Worm (Caenorhabditis elegans) whole organism, young adult: ENCODE results near the gene mom-1.

Experiments used
- B0261.1 ChIP-seq: sonication (generic microtip); optimal IDR thresholded peaks from 2 replicates; lab custom pipeline; 2016; ENCODE audit warnings: mild to moderate bottlenecking, missing genetic modification characterization, moderate library complexity, missing compliant biosample characterization
- B0336.3 ChIP-seq: fragments of 200-800 bp; sonication (Bioruptor generic); IDR thresholded peaks from 2 replicates; pipeline ENCODE4 v1.3.6; 2022; ENCODE audit warnings: missing genetic modification characterization, missing compliant biosample characterization
- C06A6.2 ChIP-seq: fragments of 200-800 bp; sonication (Bioruptor generic); conservative IDR thresholded peaks from 2 replicates; pipeline ENCODE4 v1.3.6; 2022; ENCODE audit warnings: missing genetic modification characterization, missing compliant biosample characterization
- D2030.7 ChIP-seq: fragments of 200-800 bp; sonication (Bioruptor generic); IDR thresholded peaks from 2 replicates; pipeline ENCODE4 v1.3.6; 2022; ENCODE audit warnings: missing genetic modification reagents, missing genetic modification characterization, missing compliant biosample characterization
- F22D6.2 ChIP-seq: sonication (generic microtip); optimal IDR thresholded peaks from 2 replicates; lab custom pipeline; 2016; ENCODE audit warnings: mild to moderate bottlenecking, missing genetic modification characterization, missing compliant biosample characterization
- F33H1.4 ChIP-seq: fragments of 200-800 bp; sonication (Bioruptor generic); IDR thresholded peaks from 2 replicates; pipeline ENCODE4 v1.3.6; 2022; ENCODE audit warnings: missing genetic modification reagents, missing genetic modification characterization, missing compliant biosample characterization
- F39B2.1 ChIP-seq: fragments of 200-800 bp; sonication (Bioruptor generic); IDR thresholded peaks from 2 replicates; pipeline ENCODE4 v1.3.6; 2022; ENCODE audit warnings: missing genetic modification reagents, missing genetic modification characterization, missing compliant biosample characterization
- F49E8.2 ChIP-seq: sonication (generic microtip); optimal IDR thresholded peaks from 3 replicates; lab custom pipeline; 2017; ENCODE audit warnings: missing genetic modification characterization, mild to moderate bottlenecking, missing compliant biosample characterization, antibody characterized with exemption, moderate library complexity; ENCODE audit not compliant: insufficient read depth
- K11D2.4 ChIP-seq: fragments of 200-800 bp; sonication (Bioruptor generic); IDR thresholded peaks from 2 replicates; pipeline ENCODE4 v1.3.6; 2022; ENCODE audit warnings: missing genetic modification reagents, missing genetic modification characterization, missing compliant biosample characterization
- T26A5.8 ChIP-seq: sonication (generic microtip); optimal IDR thresholded peaks from 2 replicates; lab custom pipeline; 2016; ENCODE audit warnings: missing genetic modification characterization, missing compliant biosample characterization
- Y53G8AR.9 ChIP-seq: fragments of 200-800 bp; sonication (Bioruptor generic); conservative IDR thresholded peaks from 2 replicates; pipeline ENCODE4 v1.3.6; 2022; ENCODE audit warnings: missing genetic modification reagents, missing genetic modification characterization, missing compliant biosample characterization
- Y56A3A.18 ChIP-seq: fragments of 200-800 bp; sonication (Bioruptor generic); IDR thresholded peaks from 2 replicates; pipeline ENCODE4 v1.3.6; 2022; ENCODE audit warnings: missing genetic modification reagents, missing genetic modification characterization, missing compliant biosample characterization
- Y79H2A.3 ChIP-seq: fragments of 200-800 bp; sonication (Bioruptor generic); conservative IDR thresholded peaks from 2 replicates; pipeline ENCODE4 v1.3.6; 2022; ENCODE audit warnings: missing genetic modification reagents, missing genetic modification characterization, missing compliant biosample characterization
- Y95B8A.8 ChIP-seq: fragments of 200-800 bp; sonication (Bioruptor generic); IDR thresholded peaks from 2 replicates; pipeline ENCODE4 v1.3.6; 2022; ENCODE audit warnings: missing genetic modification reagents, missing genetic modification characterization, missing compliant biosample characterization
- bed-2 ChIP-seq: fragments of 200-800 bp; sonication (Bioruptor generic); IDR thresholded peaks from 2 replicates; pipeline ENCODE4 v1.3.6; 2022; ENCODE audit warnings: missing genetic modification reagents, missing genetic modification characterization, missing compliant biosample characterization
- cebp-2 ChIP-seq: fragments of 200-800 bp; sonication (Bioruptor generic); IDR thresholded peaks from 2 replicates; pipeline ENCODE4 v1.3.6; 2022; ENCODE audit warnings: missing genetic modification characterization, missing compliant biosample characterization
- dpl-1 ChIP-seq: fragments of 150-350 bp; optimal IDR thresholded peaks from 2 replicates; lab custom pipeline; 2014; ENCODE audit warnings: missing biosample characterization, missing genetic modification reagents, missing genetic modification characterization
- egl-18 ChIP-seq: fragments of 200-800 bp; sonication (Bioruptor generic); IDR thresholded peaks from 2 replicates; pipeline ENCODE4 v1.3.6; 2022; ENCODE audit warnings: missing genetic modification reagents, missing genetic modification characterization, missing compliant biosample characterization
- egl-44 ChIP-seq: fragments of 200-800 bp; sonication (Bioruptor generic); IDR thresholded peaks from 2 replicates; pipeline ENCODE4 v1.3.6; 2022; ENCODE audit warnings: missing genetic modification reagents, missing genetic modification characterization, missing compliant biosample characterization
- egrh-3 ChIP-seq: fragments of 200-800 bp; sonication (Bioruptor generic); IDR thresholded peaks from 2 replicates; pipeline ENCODE4 v1.3.6; 2022; ENCODE audit warnings: missing genetic modification reagents, missing genetic modification characterization, missing compliant biosample characterization
- him-1 ChIP-seq: sonication (generic microtip); optimal IDR thresholded peaks from 2 replicates; lab custom pipeline; 2016; ENCODE audit warnings: missing genotype, missing genetic modification reagents, missing genetic modification characterization, missing compliant biosample characterization
- hlh-12 ChIP-seq: sonication (generic microtip); optimal IDR thresholded peaks from 2 replicates; lab custom pipeline; 2016; ENCODE audit warnings: missing genetic modification characterization, missing compliant biosample characterization
- hmg-1.2 ChIP-seq: fragments of 200-800 bp; sonication (Bioruptor generic); IDR thresholded peaks from 2 replicates; pipeline ENCODE4 v1.3.6; 2022; ENCODE audit warnings: missing genetic modification reagents, missing genetic modification characterization, missing compliant biosample characterization
- hmg-20 ChIP-seq: fragments of 200-800 bp; sonication (Bioruptor generic); IDR thresholded peaks from 2 replicates; pipeline ENCODE4 v1.3.6; 2022; ENCODE audit warnings: missing genetic modification reagents, missing genetic modification characterization, missing compliant biosample characterization
- hrde-1 ChIP-seq: sonication (generic microtip); optimal IDR thresholded peaks from 2 replicates; lab custom pipeline; 2016; ENCODE audit warnings: missing genetic modification characterization, mild to moderate bottlenecking, missing compliant biosample characterization, moderate library complexity, missing genotype, missing genetic modification reagents, borderline replicate concordance
- hsf-1 ChIP-seq: fragments of 200-800 bp; sonication (Bioruptor generic); IDR thresholded peaks from 2 replicates; pipeline ENCODE4 v1.3.6; 2022; ENCODE audit warnings: missing genetic modification reagents, missing genetic modification characterization, missing compliant biosample characterization
- let-607 ChIP-seq, 2 experiments: fragments of 200-800 bp in 1 of 2; sonication (Bioruptor generic) in 1 of 2; sonication (generic microtip) in 1 of 2; optimal IDR thresholded peaks; 2 replicates each; lab custom pipeline; 2016 to 2018; ENCODE audit warnings: mild to moderate bottlenecking in 2 of 2, missing compliant biosample characterization in 2 of 2, missing genetic modification characterization in 2 of 2, moderate library complexity in 2 of 2, missing genotype in 1 of 2
- lin-26 ChIP-seq: fragments of 200-800 bp; sonication (Bioruptor generic); IDR thresholded peaks from 2 replicates; pipeline ENCODE4 v1.3.6; 2022; ENCODE audit warnings: missing genetic modification reagents, missing genetic modification characterization, missing compliant biosample characterization
- lin-40 ChIP-seq: sonication (generic microtip); optimal IDR thresholded peaks from 2 replicates; lab custom pipeline; 2016; ENCODE audit warnings: missing genetic modification characterization, mild to moderate bottlenecking, missing compliant biosample characterization, missing genotype, missing genetic modification reagents
- madf-6 ChIP-seq: fragments of 200-800 bp; sonication (Bioruptor generic); IDR thresholded peaks from 2 replicates; pipeline ENCODE4 v1.3.6; 2022; ENCODE audit warnings: missing genetic modification reagents, missing genetic modification characterization, missing compliant biosample characterization
- mxl-1 ChIP-seq: sonication (generic microtip); optimal IDR thresholded peaks from 2 replicates; lab custom pipeline; 2016; ENCODE audit warnings: missing genetic modification characterization, missing compliant biosample characterization
- nfya-2 ChIP-seq: fragments of 200-800 bp; sonication (Bioruptor generic); IDR thresholded peaks from 2 replicates; pipeline ENCODE4 v1.3.6; 2022; ENCODE audit warnings: missing genetic modification reagents, missing genetic modification characterization, missing compliant biosample characterization
- nhr-120 ChIP-seq: fragments of 200-800 bp; sonication (Bioruptor generic); IDR thresholded peaks from 2 replicates; pipeline ENCODE4 v1.3.6; 2022; ENCODE audit warnings: missing genetic modification characterization, missing compliant biosample characterization
- nhr-179 ChIP-seq: sonication (generic microtip); optimal IDR thresholded peaks from 2 replicates; lab custom pipeline; 2016; ENCODE audit warnings: mild to moderate bottlenecking, missing genetic modification characterization, missing compliant biosample characterization
- nhr-27 ChIP-seq: fragments of 200-800 bp; sonication (Bioruptor generic); optimal IDR thresholded peaks from 2 replicates; lab custom pipeline; 2018; ENCODE audit warnings: mild to moderate bottlenecking, missing genetic modification characterization, moderate library complexity, missing compliant biosample characterization
- nhr-80 ChIP-seq: sonication (generic microtip); optimal IDR thresholded peaks from 2 replicates; lab custom pipeline; 2016; ENCODE audit warnings: missing genetic modification characterization, missing compliant biosample characterization
- nhr-90 ChIP-seq: sonication (generic microtip); optimal IDR thresholded peaks from 2 replicates; lab custom pipeline; 2016; ENCODE audit warnings: missing genotype, mild to moderate bottlenecking, missing genetic modification characterization, missing compliant biosample characterization
- pbrm-1 ChIP-seq: fragments of 200-800 bp; sonication (Bioruptor generic); IDR thresholded peaks from 2 replicates; pipeline ENCODE4 v1.3.6; 2022; ENCODE audit warnings: missing genetic modification reagents, missing genetic modification characterization, missing compliant biosample characterization
- rcor-1 ChIP-seq: fragments of 200-800 bp; sonication (Bioruptor generic); IDR thresholded peaks from 2 replicates; pipeline ENCODE4 v1.3.6; 2022; ENCODE audit warnings: missing genetic modification reagents, missing genetic modification characterization, missing compliant biosample characterization
- rpc-1 ChIP-seq, 2 experiments: fragments of 150-350 bp in 1 of 2; sonication (generic microtip) in 1 of 2; optimal IDR thresholded peaks; 2 replicates each; lab custom pipeline; 2014 to 2018; ENCODE audit warnings: missing biosample characterization in 1 of 2, missing genetic modification characterization in 1 of 2, missing genetic modification reagents in 1 of 2, missing genotype in 1 of 2
- snpc-1.3 ChIP-seq: sonication (generic microtip); optimal IDR thresholded peaks from 2 replicates; lab custom pipeline; 2017; ENCODE audit warnings: missing genetic modification characterization, mild to moderate bottlenecking, missing compliant biosample characterization, antibody characterized with exemption, moderate library complexity, missing genotype, missing genetic modification reagents; ENCODE audit not compliant: insufficient read depth
- snpc-3.4 ChIP-seq: sonication (generic microtip); optimal IDR thresholded peaks from 2 replicates; lab custom pipeline; 2017; ENCODE audit warnings: missing genetic modification characterization, mild to moderate bottlenecking, missing compliant biosample characterization, antibody characterized with exemption, moderate library complexity, missing genotype, missing genetic modification reagents
- somi-1 ChIP-seq: fragments of 200-800 bp; sonication (Bioruptor generic); optimal IDR thresholded peaks from 2 replicates; lab custom pipeline; 2018; ENCODE audit warnings: mild to moderate bottlenecking, missing genetic modification characterization, missing compliant biosample characterization
- xnd-1 ChIP-seq: sonication (generic microtip); optimal IDR thresholded peaks from 2 replicates; lab custom pipeline; 2016; ENCODE audit warnings: missing genotype, missing genetic modification reagents, missing genetic modification characterization, missing compliant biosample characterization
- ztf-18 ChIP-seq: sonication (generic microtip); optimal IDR thresholded peaks from 2 replicates; lab custom pipeline; 2016; ENCODE audit warnings: missing genotype, mild to moderate bottlenecking, missing genetic modification characterization, missing compliant biosample characterization
- ztf-26 ChIP-seq: sonication (generic microtip); optimal IDR thresholded peaks from 2 replicates; lab custom pipeline; 2017; ENCODE audit warnings: missing genetic modification characterization, missing compliant biosample characterization

The mom-1 gene

ce11 chrX:6280998-6281397, 11.9 kb upstream of the mom-1 start:
- TF ChIP-seq F39B2.1 (GFP tag; lab: Robert Waterston, UW) (no peak), hrde-1 (no peak), F33H1.4 (GFP tag; lab: Robert Waterston, UW) (no peak), let-607 (tag; optimal IDR thresholded peaks at IDR 0.05; lab: Kevin White, UChicago) (no peak), ztf-18 (tag; lab: Kevin White, UChicago) (no peak), lin-40 (tag; lab: Kevin White, UChicago) (no peak), hmg-20 (GFP tag; lab: Robert Waterston, UW) (no peak), egl-44 (GFP tag; lab: Robert Waterston, UW) (no peak), dpl-1 (GFP tag; lab: Kevin White, UChicago) (no peak), nhr-80 (tag; lab: Kevin White, UChicago) (no peak), hmg-1.2 (GFP tag; lab: Robert Waterston, UW) (no peak)

DNA sequence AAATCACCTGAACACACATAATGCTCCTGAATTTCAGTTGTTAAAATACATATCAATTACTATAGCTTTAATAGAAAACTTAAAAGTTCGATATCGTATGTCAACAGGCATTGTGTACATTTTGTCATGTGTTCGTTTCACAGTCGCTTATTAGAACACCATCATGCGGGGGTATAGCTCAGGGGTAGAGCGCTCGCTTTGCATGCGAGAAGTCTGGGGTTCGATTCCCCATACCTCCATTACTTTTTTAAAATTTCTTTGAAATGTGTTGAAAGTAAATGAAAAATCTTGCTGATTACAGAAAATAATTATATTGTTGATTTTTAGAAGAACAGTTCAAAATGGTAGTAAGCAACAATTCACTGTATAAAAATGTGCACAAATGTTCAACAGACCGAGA, 6.8 kb upstream of the mom-1 start:
- no peak for TF ChIP-seq egrh-3 (GFP tag; lab: Robert Waterston, UW)
- no peak for TF ChIP-seq C06A6.2 (GFP tag; lab: Robert Waterston, UW)
- TF ChIP-seq madf-6, result peak; percentile 58
- TF ChIP-seq ztf-26 (tag; lab: Kevin White, UChicago), result peak; percentile 14
- no peak for TF ChIP-seq bed-2 (GFP tag; lab: Robert Waterston, UW)
- peak; percentile 69 for TF ChIP-seq ztf-18 (tag; lab: Kevin White, UChicago)
- TF ChIP-seq hlh-12 (tag; lab: Kevin White, UChicago), result peak; percentile 64
- TF ChIP-seq nhr-27 (tag; lab: Kevin White, UChicago), result peak; percentile 16
- TF ChIP-seq Y53G8AR.9, result no peak
- TF ChIP-seq let-607 (tag; optimal IDR thresholded peaks at IDR 0.05; lab: Kevin White, UChicago), result peak in 1 of 2 experiments; percentile 48
- TF ChIP-seq hsf-1 (GFP tag; lab: Robert Waterston, UW), result 0 out of 2 replicates have a peak, but pooled peaks have one; percentile 50
- TF ChIP-seq somi-1 (GFP tag; lab: Kevin White, UChicago), result peak; percentile 79
- TF ChIP-seq B0336.3 (GFP tag; lab: Robert Waterston, UW), result no peak; the same call in 1 of the 2 replicates
- TF ChIP-seq mxl-1 (tag; lab: Kevin White, UChicago), result peak; percentile 90
- peak; percentile 86; the same call in 1 of the 2 replicates for TF ChIP-seq egl-44 (GFP tag; lab: Robert Waterston, UW)
- 0 out of 2 replicates have a peak, but pooled peaks have one; percentile 42 for TF ChIP-seq egl-18
- peak; percentile 94 for TF ChIP-seq snpc-1.3 (tag; lab: Kevin White, UChicago)
- TF ChIP-seq F49E8.2 (tag; lab: Kevin White, UChicago), result peak; percentile 27
- peak; percentile 82 for TF ChIP-seq snpc-3.4 (tag; lab: Kevin White, UChicago)
- TF ChIP-seq cebp-2 (GFP tag; lab: Robert Waterston, UW), result 0 out of 2 replicates have a peak, but pooled peaks have one; percentile 88
- no peak for TF ChIP-seq K11D2.4 (GFP tag; lab: Robert Waterston, UW)
- peak; percentile 97 for TF ChIP-seq him-1
- peak; percentile 79 for TF ChIP-seq Y56A3A.18 (GFP tag; lab: Robert Waterston, UW)
- peak; percentile 72 for TF ChIP-seq D2030.7 (GFP tag; lab: Robert Waterston, UW)
- TF ChIP-seq nhr-179 (tag; lab: Kevin White, UChicago), result no peak
- TF ChIP-seq pbrm-1 (GFP tag; lab: Robert Waterston, UW), result peak; percentile 76
- TF ChIP-seq B0261.1 (tag; lab: Kevin White, UChicago), result peak; percentile 82
- TF ChIP-seq lin-26 (GFP tag; lab: Robert Waterston, UW), result peak; percentile 97
- TF ChIP-seq xnd-1 (tag; lab: Kevin White, UChicago), result no peak
- TF ChIP-seq nfya-2 (GFP tag; lab: Robert Waterston, UW), result no peak
- TF ChIP-seq T26A5.8 (tag; lab: Kevin White, UChicago), result peak; percentile 54
- no peak for TF ChIP-seq F22D6.2 (tag; lab: Kevin White, UChicago)
- peak; percentile 60; the same call in 1 of the 2 replicates for TF ChIP-seq rcor-1 (GFP tag; lab: Robert Waterston, UW)
- no peak for TF ChIP-seq nhr-120 (GFP tag; lab: Robert Waterston, UW)
- peak; percentile 76 for TF ChIP-seq nhr-90
- 0 out of 2 replicates have a peak, but pooled peaks have one; percentile 55 for TF ChIP-seq Y79H2A.3
- TF ChIP-seq rpc-1 (optimal IDR thresholded peaks at IDR 0.05; lab: Kevin White, UChicago), result peak; percentile 97
- peak; percentile 100 for TF ChIP-seq rpc-1 (tag; optimal IDR thresholded peaks at IDR 0.05; lab: Kevin White, UChicago)
- TF ChIP-seq Y95B8A.8 (GFP tag; lab: Robert Waterston, UW), result 0 out of 2 replicates have a peak, but pooled peaks have one; percentile 27
